Fruit fly (Drosophila melanogaster): ENCODE results near the gene RtGEF.

The RtGEF gene

dm6 chr2L:20371451-20371850 is 21.2 kb downstream of the RtGEF start (continued):
- peak in 1 of 2 experiments; percentile 37 for TF ChIP-seq ss (GFP tag; optimal IDR thresholded peaks at IDR 0.05)
- no peak for TF ChIP-seq dsx (GFP tag; optimal IDR thresholded peaks at IDR 0.05; ENCODE audit: poor library complexity, severe bottlenecking)
- no peak for TF ChIP-seq CG8632 (GFP tag; optimal IDR thresholded peaks at IDR 0.05)
- no peak for TF ChIP-seq Smox (GFP tag; optimal IDR thresholded peaks at IDR 0.05)
- TF ChIP-seq fd85E (GFP tag; optimal IDR thresholded peaks at IDR 0.05) = no peak
- TF ChIP-seq Ets96B (tag; optimal IDR thresholded peaks at IDR 0.05) = peak; percentile 71
- peak; percentile 72 for TF ChIP-seq CG32006 (GFP tag; optimal IDR thresholded peaks at IDR 0.05)
- TF ChIP-seq CG6276 (GFP tag; optimal IDR thresholded peaks at IDR 0.05) = peak; percentile 75
- TF ChIP-seq Blimp-1 (GFP tag; optimal IDR thresholded peaks at IDR 0.05) = no peak
- no peak for TF ChIP-seq Eip93F (GFP tag; optimal IDR thresholded peaks at IDR 0.05)
- TF ChIP-seq CG6854 (GFP tag; optimal IDR thresholded peaks at IDR 0.05) = no peak
- TF ChIP-seq CG8119 (GFP tag; IDR thresholded peaks at IDR 0.05) = peak; percentile 89
- no peak for TF ChIP-seq CG8319 (GFP tag; optimal IDR thresholded peaks at IDR 0.05)
- peak in 1 of 2 experiments; percentile 72 for TF ChIP-seq salr (GFP tag; optimal IDR thresholded peaks at IDR 0.05)
- peak; percentile 83 for TF ChIP-seq CG10631 (GFP tag; optimal IDR thresholded peaks at IDR 0.05)
- TF ChIP-seq Ets21C (GFP tag; optimal IDR thresholded peaks at IDR 0.05) = no peak
- peak; percentile 64 for TF ChIP-seq Eip75B (GFP tag; optimal IDR thresholded peaks at IDR 0.05)
- TF ChIP-seq CG16779 (tag; optimal IDR thresholded peaks at IDR 0.05) = peak; percentile 34
- peak; percentile 87 for TF ChIP-seq eg (GFP tag; IDR thresholded peaks at IDR 0.05)
- no peak for TF ChIP-seq CG9139 (GFP tag; optimal IDR thresholded peaks at IDR 0.05)
- TF ChIP-seq CG11294 (GFP tag; IDR thresholded peaks at IDR 0.05) = peak; percentile 58
- peak; percentile 73 for TF ChIP-seq Sox14 (GFP tag; optimal IDR thresholded peaks at IDR 0.05)
- TF ChIP-seq pdm3 (GFP tag; optimal IDR thresholded peaks at IDR 0.05) = peak; percentile 64
- no peak for TF ChIP-seq CG11902 (GFP tag; optimal IDR thresholded peaks at IDR 0.05)
- no peak for TF ChIP-seq Sox15 (GFP tag; optimal IDR thresholded peaks at IDR 0.05)
- TF ChIP-seq CG6163 (GFP tag; IDR thresholded peaks at IDR 0.05) = peak; percentile 91
- peak; percentile 49 for TF ChIP-seq CG7368 (GFP tag; optimal IDR thresholded peaks at IDR 0.05)
- no peak for TF ChIP-seq Met (GFP tag; optimal IDR thresholded peaks at IDR 0.05)
- no peak for TF ChIP-seq Sox102F (GFP tag; optimal IDR thresholded peaks at IDR 0.05)
- TF ChIP-seq CG31627 (GFP tag; optimal IDR thresholded peaks at IDR 0.05) = no peak
- peak; percentile 56 for TF ChIP-seq CG11762 (GFP tag; optimal IDR thresholded peaks at IDR 0.05; ENCODE audit: insufficient read depth)
- no peak for TF ChIP-seq Hr38 (GFP tag; optimal IDR thresholded peaks at IDR 0.05)

DNA sequence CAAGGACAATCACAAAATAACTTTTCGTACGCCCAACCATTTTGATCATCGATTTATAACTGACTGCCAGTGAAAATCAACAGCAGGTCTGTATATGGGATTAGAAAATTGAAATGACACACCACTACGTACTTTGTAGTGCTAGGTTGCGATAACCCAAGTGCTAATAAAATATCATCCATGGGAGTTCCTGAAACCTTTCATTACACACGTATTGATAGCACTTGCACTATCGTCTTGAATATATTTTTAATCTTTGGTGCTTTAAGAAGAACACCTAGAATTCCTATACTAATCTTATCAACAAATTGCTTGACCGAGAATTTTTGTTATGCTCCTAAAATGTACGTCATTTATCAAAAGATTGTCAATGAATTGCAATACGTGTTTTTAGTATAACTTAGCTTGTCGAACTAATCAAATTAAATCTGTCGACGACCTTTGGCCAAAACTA is 23.8 kb downstream of the RtGEF start, which contains the start of gene Ugt37A1:
TSS of gene Ugt37A1 (minus strand) at position 51 of the 454 bp plus-strand sequence.
- no peak for TF ChIP-seq CG15336 (GFP tag; IDR thresholded peaks at IDR 0.05)
- TF ChIP-seq CG11762 (GFP tag; optimal IDR thresholded peaks at IDR 0.05; ENCODE audit: insufficient read depth) = no peak
- no peak for TF ChIP-seq Smox (GFP tag; optimal IDR thresholded peaks at IDR 0.05)
- TF ChIP-seq CG8119 (GFP tag; IDR thresholded peaks at IDR 0.05) = no peak
- no peak for TF ChIP-seq Ets96B (tag; optimal IDR thresholded peaks at IDR 0.05)
- no peak for TF ChIP-seq CG6792 (GFP tag; optimal IDR thresholded peaks at IDR 0.05)
- no peak for TF ChIP-seq lz (GFP tag; optimal IDR thresholded peaks at IDR 0.05)
- TF ChIP-seq Sox102F (GFP tag; optimal IDR thresholded peaks at IDR 0.05) = no peak
- TF ChIP-seq CG6163 (GFP tag; IDR thresholded peaks at IDR 0.05) = no peak
- TF ChIP-seq CG11902 (GFP tag; optimal IDR thresholded peaks at IDR 0.05) = no peak
- TF ChIP-seq spab (GFP tag; optimal IDR thresholded peaks at IDR 0.05) = no peak
- no peak for TF ChIP-seq CG31627 (GFP tag; optimal IDR thresholded peaks at IDR 0.05)
- no peak for TF ChIP-seq CG6808 (GFP tag; optimal IDR thresholded peaks at IDR 0.05)
- TF ChIP-seq CG8632 (GFP tag; optimal IDR thresholded peaks at IDR 0.05) = no peak
- TF ChIP-seq CG6854 (GFP tag; optimal IDR thresholded peaks at IDR 0.05) = no peak

dm6 chr2L:20381329-20381728 is 31.1 kb downstream of the RtGEF start:
- peak; percentile 72 for TF ChIP-seq spab (GFP tag; optimal IDR thresholded peaks at IDR 0.05)
- peak; percentile 39 for TF ChIP-seq CG8632 (GFP tag; optimal IDR thresholded peaks at IDR 0.05)
- TF ChIP-seq CG34406 (GFP tag; optimal IDR thresholded peaks at IDR 0.05) = peak; percentile 12
- TF ChIP-seq Sox15 (GFP tag; optimal IDR thresholded peaks at IDR 0.05) = peak; percentile 5
- peak; percentile 81 to 98 for TF ChIP-seq ss (GFP tag; optimal IDR thresholded peaks at IDR 0.05)
- TF ChIP-seq fd59A (GFP tag; optimal IDR thresholded peaks at IDR 0.05) = peak; percentile 66
- TF ChIP-seq pdm3 (GFP tag; optimal IDR thresholded peaks at IDR 0.05) = peak; percentile 65
- peak; percentile 82 for TF ChIP-seq CG6163 (GFP tag; IDR thresholded peaks at IDR 0.05)
- peak; percentile 44 for TF ChIP-seq CG4318 (GFP tag; optimal IDR thresholded peaks at IDR 0.05)
- TF ChIP-seq CG8119 (GFP tag; IDR thresholded peaks at IDR 0.05) = peak; percentile 64
- no peak for TF ChIP-seq Eip93F (GFP tag; optimal IDR thresholded peaks at IDR 0.05)
- TF ChIP-seq CG11762 (GFP tag; optimal IDR thresholded peaks at IDR 0.05; ENCODE audit: insufficient read depth) = peak; percentile 28
- TF ChIP-seq CG6276 (GFP tag; optimal IDR thresholded peaks at IDR 0.05) = peak; percentile 37
- TF ChIP-seq CG16779 (tag; optimal IDR thresholded peaks at IDR 0.05) = peak; percentile 52
- peak; percentile 61 for TF ChIP-seq eg (GFP tag; IDR thresholded peaks at IDR 0.05)
- TF ChIP-seq CG32006 (GFP tag; optimal IDR thresholded peaks at IDR 0.05) = peak; percentile 74
- no peak for TF ChIP-seq Blimp-1 (GFP tag; optimal IDR thresholded peaks at IDR 0.05)
- peak; percentile 35 for TF ChIP-seq dac (GFP tag; optimal IDR thresholded peaks at IDR 0.05)
- TF ChIP-seq CG10631 (GFP tag; optimal IDR thresholded peaks at IDR 0.05) = peak; percentile 70
- TF ChIP-seq fkh (GFP tag; optimal IDR thresholded peaks at IDR 0.05) = no peak
- peak; percentile 94 for TF ChIP-seq Eip78C (GFP tag)
- no peak for TF ChIP-seq CG8319 (GFP tag; optimal IDR thresholded peaks at IDR 0.05)
- TF ChIP-seq Sox14 (GFP tag; optimal IDR thresholded peaks at IDR 0.05) = peak; percentile 67
- TF ChIP-seq Hr4 (GFP tag; optimal IDR thresholded peaks at IDR 0.05) = peak; percentile 64
- TF ChIP-seq Ets21C (GFP tag; optimal IDR thresholded peaks at IDR 0.05) = no peak

Measured in whole organism, prepupa.